Worm (Caenorhabditis elegans) whole organism, L2 larva: ENCODE measurements around the gene T20B12.3.
A peak's percentile ranks its signal among the peaks of the same experiment; 100 is the strongest.

Source experiments
- C34F6.9 ChIP-seq: fragments of 150-350 bp; optimal IDR thresholded peaks from 2 replicates; lab custom pipeline; 2014; ENCODE audit warnings: missing biosample characterization, missing genetic modification characterization
- F13H6.1 ChIP-seq: sonication (generic microtip); optimal IDR thresholded peaks from 2 replicates; lab custom pipeline; 2016; ENCODE audit warnings: missing genetic modification characterization, missing compliant biosample characterization
- R02D3.7 ChIP-seq: fragments of 150-350 bp; optimal IDR thresholded peaks from 2 replicates; lab custom pipeline; 2014; ENCODE audit warnings: missing biosample characterization, missing genetic modification characterization
- Y55F3AM.14 ChIP-seq: fragments of 200-800 bp; sonication (Bioruptor generic); optimal IDR thresholded peaks from 2 replicates; lab custom pipeline; 2018; ENCODE audit warnings: mild to moderate bottlenecking, missing genetic modification characterization, missing compliant biosample characterization
- alr-1 ChIP-seq: fragments of 150-350 bp; optimal IDR thresholded peaks from 2 replicates; lab custom pipeline; 2014; ENCODE audit warnings: missing biosample characterization, missing genetic modification characterization
- aly-2 ChIP-seq: fragments of 150-350 bp; optimal IDR thresholded peaks from 2 replicates; lab custom pipeline; 2014; ENCODE audit warnings: missing biosample characterization, missing genetic modification characterization
- ama-1 ChIP-seq: fragments of 150-350 bp; optimal IDR thresholded peaks from 2 replicates; lab custom pipeline; 2018; ENCODE audit warnings: inconsistent platforms
- blmp-1 ChIP-seq: sonication (generic microtip); optimal IDR thresholded peaks from 2 replicates; lab custom pipeline; 2017; ENCODE audit warnings: missing genetic modification characterization, mild to moderate bottlenecking, missing compliant biosample characterization, antibody characterized with exemption, moderate library complexity; ENCODE audit not compliant: insufficient read depth
- ceh-16 ChIP-seq: fragments of 150-350 bp; optimal IDR thresholded peaks from 2 replicates; lab custom pipeline; 2014; ENCODE audit warnings: missing biosample characterization, missing genetic modification characterization
- crh-2 ChIP-seq: sonication (generic microtip); optimal IDR thresholded peaks from 2 replicates; lab custom pipeline; 2017; ENCODE audit warnings: missing biosample characterization, missing genetic modification characterization
- dmd-4 ChIP-seq: sonication (generic microtip); optimal IDR thresholded peaks from 2 replicates; lab custom pipeline; 2017; ENCODE audit warnings: missing biosample characterization, missing genetic modification characterization
- egl-27 ChIP-seq: sonication (generic microtip); optimal IDR thresholded peaks from 3 replicates; lab custom pipeline; 2017; ENCODE audit warnings: missing biosample characterization, missing genetic modification reagents, missing genetic modification characterization
- elt-1 ChIP-seq: fragments of 150-350 bp; optimal IDR thresholded peaks from 2 replicates; lab custom pipeline; 2014; ENCODE audit warnings: missing biosample characterization, missing genetic modification characterization
- elt-3 ChIP-seq: sonication (generic microtip); optimal IDR thresholded peaks from 2 replicates; lab custom pipeline; 2017; ENCODE audit warnings: missing biosample characterization, missing genetic modification characterization
- fos-1 ChIP-seq: fragments of 150-350 bp; optimal IDR thresholded peaks from 2 replicates; lab custom pipeline; 2014; ENCODE audit warnings: missing biosample characterization, missing genetic modification characterization
- gmeb-1 ChIP-seq: fragments of 150-350 bp; optimal IDR thresholded peaks from 2 replicates; lab custom pipeline; 2014; ENCODE audit warnings: missing biosample characterization, missing genetic modification characterization
- lin-11 ChIP-seq: fragments of 150-350 bp; sonication (generic microtip); optimal IDR thresholded peaks from 2 replicates; lab custom pipeline; 2014; ENCODE audit warnings: missing biosample characterization, missing genetic modification characterization, inconsistent platforms, mixed read lengths
- lin-39 ChIP-seq: fragments of 150-350 bp; optimal IDR thresholded peaks from 2 replicates; lab custom pipeline; 2014; ENCODE audit warnings: missing biosample characterization, missing genetic modification reagents, missing genetic modification characterization
- lsy-2 ChIP-seq, 2 experiments: fragments of 150-350 bp in 1 of 2; sonication (generic microtip) in 1 of 2; optimal IDR thresholded peaks; 2 replicates each; lab custom pipeline; 2014 to 2017; ENCODE audit warnings: missing biosample characterization in 2 of 2, missing genetic modification characterization in 2 of 2
- mab-5 ChIP-seq: fragments of 150-350 bp; optimal IDR thresholded peaks from 2 replicates; lab custom pipeline; 2014; ENCODE audit warnings: missing biosample characterization, missing genetic modification characterization
- mbf-1 ChIP-seq: sonication (generic microtip); optimal IDR thresholded peaks from 2 replicates; lab custom pipeline; 2017; ENCODE audit warnings: missing biosample characterization, missing genetic modification characterization
- mdl-1 ChIP-seq, 2 experiments: fragments of 150-350 bp in 1 of 2; sonication (generic microtip) in 1 of 2; optimal IDR thresholded peaks; 2 replicates each; lab custom pipeline; 2017; ENCODE audit warnings: missing biosample characterization in 2 of 2, missing genetic modification characterization in 2 of 2
- nhr-10 ChIP-seq: sonication (generic microtip); optimal IDR thresholded peaks from 2 replicates; lab custom pipeline; 2017; ENCODE audit warnings: missing biosample characterization, missing genetic modification characterization
- nhr-11 ChIP-seq: fragments of 150-350 bp; optimal IDR thresholded peaks from 2 replicates; lab custom pipeline; 2014; ENCODE audit warnings: missing biosample characterization, missing genetic modification characterization
- nhr-12 ChIP-seq: fragments of 150-350 bp; optimal IDR thresholded peaks from 2 replicates; lab custom pipeline; 2014; ENCODE audit warnings: missing biosample characterization, missing genetic modification characterization
- nhr-129 ChIP-seq: fragments of 150-350 bp; optimal IDR thresholded peaks from 2 replicates; lab custom pipeline; 2014; ENCODE audit warnings: missing biosample characterization, missing genetic modification characterization
- nhr-21 ChIP-seq: fragments of 150-350 bp; optimal IDR thresholded peaks from 2 replicates; lab custom pipeline; 2014; ENCODE audit warnings: missing biosample characterization, missing genetic modification characterization
- nhr-23 ChIP-seq: fragments of 150-350 bp; optimal IDR thresholded peaks from 2 replicates; lab custom pipeline; 2014; ENCODE audit warnings: missing biosample characterization, missing genetic modification reagents, missing genetic modification characterization
- nhr-237 ChIP-seq: fragments of 150-350 bp; optimal IDR thresholded peaks from 2 replicates; lab custom pipeline; 2014; ENCODE audit warnings: missing biosample characterization, missing genetic modification characterization
- nhr-25 ChIP-seq: fragments of 150-350 bp; sonication (generic microtip); optimal IDR thresholded peaks from 3 replicates; lab custom pipeline; 2014; ENCODE audit warnings: missing biosample characterization, missing genetic modification characterization
- nhr-6 ChIP-seq: fragments of 150-350 bp; optimal IDR thresholded peaks from 2 replicates; lab custom pipeline; 2014; ENCODE audit warnings: missing biosample characterization, missing genetic modification characterization
- nhr-77 ChIP-seq: fragments of 150-350 bp; optimal IDR thresholded peaks from 2 replicates; lab custom pipeline; 2014; ENCODE audit warnings: missing biosample characterization, missing genetic modification characterization
- sem-4 ChIP-seq: fragments of 150-350 bp; optimal IDR thresholded peaks from 2 replicates; lab custom pipeline; 2014; ENCODE audit warnings: missing biosample characterization, missing genetic modification reagents, missing genetic modification characterization
- skn-1 ChIP-seq: sonication (generic microtip); optimal IDR thresholded peaks from 2 replicates; lab custom pipeline; 2017; ENCODE audit warnings: missing biosample characterization, missing genetic modification characterization
- sma-3 ChIP-seq: sonication (generic microtip); optimal IDR thresholded peaks from 2 replicates; lab custom pipeline; 2016; ENCODE audit warnings: missing genetic modification reagents, missing genetic modification characterization, missing compliant biosample characterization
- sma-9 ChIP-seq, 2 experiments: fragments of 150-350 bp in 1 of 2; sonication (generic microtip) in 1 of 2; optimal IDR thresholded peaks; 2 replicates each; lab custom pipeline; 2014 to 2016; ENCODE audit warnings: missing genetic modification characterization in 2 of 2, mild to moderate bottlenecking in 1 of 2, missing biosample characterization in 1 of 2, missing compliant biosample characterization in 1 of 2, missing genetic modification reagents in 1 of 2, moderate library complexity in 1 of 2
- snpc-4 ChIP-seq: fragments of 150-350 bp; optimal IDR thresholded peaks from 2 replicates; lab custom pipeline; 2014; ENCODE audit warnings: missing biosample characterization, missing genetic modification characterization
- unc-55 ChIP-seq: fragments of 150-350 bp; sonication (generic microtip); optimal IDR thresholded peaks from 3 replicates; lab custom pipeline; 2014; ENCODE audit warnings: missing biosample characterization, missing genetic modification reagents, missing genetic modification characterization
- unc-62 ChIP-seq: fragments of 150-350 bp; optimal IDR thresholded peaks from 2 replicates; lab custom pipeline; 2014; ENCODE audit warnings: missing biosample characterization, missing genetic modification reagents, missing genetic modification characterization
- zag-1 ChIP-seq: fragments of 150-350 bp; optimal IDR thresholded peaks from 2 replicates; lab custom pipeline; 2014; ENCODE audit warnings: missing biosample characterization, missing genetic modification characterization
- ztf-11 ChIP-seq: sonication (generic microtip); optimal IDR thresholded peaks from 2 replicates; lab custom pipeline; 2017; ENCODE audit warnings: missing biosample characterization, missing genetic modification characterization
- ztf-4 ChIP-seq: fragments of 150-350 bp; optimal IDR thresholded peaks from 2 replicates; lab custom pipeline; 2014; ENCODE audit warnings: missing biosample characterization, missing genetic modification characterization

The T20B12.3 gene

ce11 chrIII:7339138-7339537 is 42.8 kb upstream of the T20B12.3 start:
- no peak for TF ChIP-seq nhr-77 (tag; lab: Kevin White, UChicago)
- TF ChIP-seq sma-9 (GFP tag; optimal IDR thresholded peaks at IDR 0.05; lab: Kevin White, UChicago): no peak
- TF ChIP-seq sma-9 (tag; optimal IDR thresholded peaks at IDR 0.05; lab: Kevin White, UChicago): no peak
- TF ChIP-seq elt-1 (tag; lab: Kevin White, UChicago): no peak
- no peak for TF ChIP-seq nhr-25 (tag; lab: Kevin White, UChicago)
- no peak for TF ChIP-seq nhr-129 (tag; lab: Kevin White, UChicago)
- no peak for TF ChIP-seq ztf-11
- no peak for TF ChIP-seq nhr-12
- no peak for TF ChIP-seq nhr-11 (tag; lab: Kevin White, UChicago)

DNA sequence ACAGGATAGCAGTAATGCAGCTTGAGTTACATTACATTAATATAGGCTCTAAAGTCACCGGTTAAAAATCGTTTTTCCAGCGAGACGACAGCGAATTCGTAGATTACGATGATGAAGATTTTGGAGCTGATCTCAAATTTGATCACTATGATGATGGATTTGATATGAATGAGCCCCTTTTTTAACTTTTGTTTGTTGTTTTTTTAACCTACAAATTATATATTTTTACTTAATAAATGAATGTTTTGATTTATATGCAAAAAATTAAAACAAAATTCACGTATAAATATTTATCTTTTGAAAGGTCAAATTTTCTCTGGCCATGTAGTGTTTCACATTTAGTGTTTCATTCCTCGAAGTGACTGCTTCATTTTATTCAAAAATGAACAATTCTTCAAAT is 38.5 kb upstream of the T20B12.3 start, which contains the start of gene F08F8.6:
Gene F08F8.6, plus strand, starts transcription at position 301 of the 400 bp plus-strand sequence.
- TF ChIP-seq lin-39 (tag; lab: Kevin White, UChicago): no peak
- no peak for TF ChIP-seq fos-1 (tag; lab: Kevin White, UChicago)
- TF ChIP-seq elt-3 (tag; lab: Kevin White, UChicago): no peak
- TF ChIP-seq sma-3 (GFP tag; lab: Kevin White, UChicago): no peak
- TF ChIP-seq gmeb-1: no peak
- no peak for TF ChIP-seq ztf-4 (tag; lab: Kevin White, UChicago)
- TF ChIP-seq nhr-23 (tag; lab: Kevin White, UChicago): no peak

DNA sequence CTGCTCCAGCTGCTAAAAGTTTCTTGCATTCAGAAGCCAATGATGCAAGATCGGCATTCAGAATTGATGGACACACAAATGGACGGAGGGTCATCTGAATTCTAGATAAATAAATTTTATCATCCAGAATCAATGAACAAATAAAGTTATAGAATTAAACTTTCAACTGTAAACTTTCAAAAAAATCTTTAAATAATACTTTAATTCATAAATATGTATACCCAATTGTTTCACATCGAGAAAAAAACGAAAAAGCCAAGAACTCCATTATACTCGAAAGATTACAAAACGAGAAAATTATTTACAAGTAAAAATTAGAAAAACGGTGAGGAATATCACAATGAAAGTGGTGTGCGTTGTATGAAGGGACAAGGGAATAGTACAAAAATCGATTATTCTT is 34.9 kb upstream of the T20B12.3 start, which contains the start of gene F08F8.7:
Gene F08F8.7, minus strand, starts transcription at position 101 of the 400 bp plus-strand sequence.
- TF ChIP-seq snpc-4 (no peak), blmp-1 (no peak), ama-1 (lab: Kevin White, UChicago) (no peak), sma-9 (GFP tag; optimal IDR thresholded peaks at IDR 0.05; lab: Kevin White, UChicago) (no peak), sma-9 (tag; optimal IDR thresholded peaks at IDR 0.05; lab: Kevin White, UChicago) (no peak)

- no peak for TF ChIP-seq lin-11
- TF ChIP-seq sem-4 (tag; lab: Kevin White, UChicago): no peak
- TF ChIP-seq C34F6.9 (tag; lab: Kevin White, UChicago): no peak
- no peak for TF ChIP-seq nhr-6 (tag; lab: Kevin White, UChicago)
- no peak for TF ChIP-seq ceh-16
- TF ChIP-seq nhr-10 (tag; lab: Kevin White, UChicago): no peak
- no peak for TF ChIP-seq egl-27 (tag; lab: Kevin White, UChicago)
- TF ChIP-seq zag-1 (tag; lab: Kevin White, UChicago): no peak
- no peak for TF ChIP-seq unc-55 (GFP tag; lab: Kevin White, UChicago)
- TF ChIP-seq nhr-21 (tag; lab: Kevin White, UChicago): no peak
- TF ChIP-seq nhr-25 (tag; lab: Kevin White, UChicago): no peak
Observed at ce11 chrIII:7349075-7349474, 32.8 kb upstream of the T20B12.3 start, which contains the start of gene gos-28. gos-28 (minus strand) TSS chrIII:7349175.

ce11 chrIII:7353871-7354270 is 28.0 kb upstream of the T20B12.3 start, which contains the start of gene F08F8.9:
F08F8.9 (minus strand) TSS chrIII:7353971.
- TF ChIP-seq mdl-1 (tag; optimal IDR thresholded peaks at IDR 0.05; lab: Kevin White, UChicago): no peak
- no peak for TF ChIP-seq lin-11
- TF ChIP-seq crh-2: peak; percentile 8
- no peak for TF ChIP-seq nhr-11 (tag; lab: Kevin White, UChicago)
- no peak for TF ChIP-seq F13H6.1
- TF ChIP-seq ama-1 (lab: Kevin White, UChicago): no peak
- TF ChIP-seq, all 48 proteins: peak for 1

DNA sequence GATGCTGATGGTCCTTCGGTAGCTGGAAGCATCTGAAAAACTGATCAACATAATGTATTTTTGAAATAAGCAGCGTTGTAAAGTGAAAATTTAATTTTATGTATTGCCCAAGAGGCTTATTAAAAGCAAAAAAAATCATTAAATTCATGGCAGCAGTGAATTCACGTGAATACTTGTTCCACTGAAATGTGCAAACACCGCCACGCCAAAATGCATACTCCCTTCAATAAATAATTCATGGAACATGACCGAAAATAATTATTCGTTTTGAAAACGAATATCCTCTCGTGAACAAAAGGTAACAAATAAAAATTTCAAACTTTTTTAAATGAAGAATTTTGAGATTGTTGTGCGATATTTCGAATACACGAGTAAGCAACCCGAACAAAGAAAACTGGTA is 24.6 kb upstream of the T20B12.3 start, which contains the start of gene F08F8.10:
Gene F08F8.10, minus strand, starts transcription at position 38 of the 400 bp plus-strand sequence.
- no peak for TF ChIP-seq nhr-23 (tag; lab: Kevin White, UChicago)
- no peak for TF ChIP-seq elt-3 (tag; lab: Kevin White, UChicago)
- TF ChIP-seq gmeb-1: no peak
- TF ChIP-seq mab-5 (tag; lab: Kevin White, UChicago): no peak
- no peak for TF ChIP-seq R02D3.7 (tag; lab: Kevin White, UChicago)
- no peak for TF ChIP-seq dmd-4 (tag; lab: Kevin White, UChicago)
- no peak for TF ChIP-seq ama-1 (lab: Kevin White, UChicago)
- TF ChIP-seq aly-2 (tag; lab: Kevin White, UChicago): no peak
- no peak for TF ChIP-seq nhr-77 (tag; lab: Kevin White, UChicago)
- no peak for TF ChIP-seq Y55F3AM.14 (GFP tag; lab: Kevin White, UChicago)
- TF ChIP-seq sma-3 (GFP tag; lab: Kevin White, UChicago): no peak
- TF ChIP-seq alr-1 (tag; lab: Kevin White, UChicago): no peak
- TF ChIP-seq lsy-2 (tag; optimal IDR thresholded peaks at IDR 0.05; lab: Kevin White, UChicago): peak in 1 of 2 experiments; percentile 62
- peak; percentile 57 for TF ChIP-seq unc-55 (GFP tag; lab: Kevin White, UChicago)
- no peak for TF ChIP-seq nhr-237
- no peak for TF ChIP-seq nhr-11 (tag; lab: Kevin White, UChicago)
- TF ChIP-seq skn-1 (tag; lab: Kevin White, UChicago): no peak
- no peak for TF ChIP-seq fos-1 (tag; lab: Kevin White, UChicago)
- peak; percentile 38 for TF ChIP-seq nhr-25 (tag; lab: Kevin White, UChicago)
- no peak for TF ChIP-seq unc-62
- no peak for TF ChIP-seq nhr-21 (tag; lab: Kevin White, UChicago)
- no peak for TF ChIP-seq nhr-10 (tag; lab: Kevin White, UChicago)
- no peak for TF ChIP-seq elt-1 (tag; lab: Kevin White, UChicago)
- no peak for TF ChIP-seq mbf-1 (tag; lab: Kevin White, UChicago)
- no peak for TF ChIP-seq mdl-1 (tag; optimal IDR thresholded peaks at IDR 0.05; lab: Kevin White, UChicago)
- no peak for TF ChIP-seq ztf-4 (tag; lab: Kevin White, UChicago)
